Fruit fly (Drosophila melanogaster) whole organism, embryonic: ENCODE results near the gene br.

Experiments
- CG10209 ChIP-seq: fragments of 200-800 bp; sonication (Bioruptor generic); optimal IDR thresholded peaks from 3 replicates; lab custom pipeline; 2017; ENCODE audit warnings: missing biosample characterization, mild to moderate bottlenecking, missing genetic modification characterization, missing genetic modification reagents
- CG10462 ChIP-seq: fragments of 200-800 bp; sonication (Bioruptor generic); optimal IDR thresholded peaks from 2 replicates; lab custom pipeline; 2016; ENCODE audit warnings: missing biosample characterization, missing genetic modification characterization
- CG12219 ChIP-seq: fragments of 200-800 bp; sonication (Bioruptor generic); optimal IDR thresholded peaks from 3 replicates; lab custom pipeline; 2018; ENCODE audit warnings: missing biosample characterization, mild to moderate bottlenecking, missing genetic modification characterization
- CG12744 ChIP-seq: fragments of 200-800 bp; sonication (Bioruptor generic); optimal IDR thresholded peaks from 2 replicates; lab custom pipeline; 2016; ENCODE audit warnings: missing biosample characterization, missing genetic modification characterization
- CG13894 ChIP-seq: fragments of 200-800 bp; sonication (Bioruptor generic); optimal IDR thresholded peaks from 3 replicates; lab custom pipeline; 2018; ENCODE audit warnings: missing biosample characterization, mild to moderate bottlenecking, missing genetic modification characterization, moderate library complexity
- CG14710 ChIP-seq: fragments of 200-800 bp; sonication (Bioruptor generic); optimal IDR thresholded peaks from 3 replicates; lab custom pipeline; 2019; ENCODE audit warnings: missing biosample characterization, mild to moderate bottlenecking, missing genetic modification characterization, moderate library complexity
- CG17186 ChIP-seq: fragments of 200-800 bp; sonication (Bioruptor generic); optimal IDR thresholded peaks from 3 replicates; lab custom pipeline; 2017; ENCODE audit warnings: missing biosample characterization, missing genetic modification reagents, missing genetic modification characterization
- CG17612 ChIP-seq: fragments of 200-800 bp; sonication (Bioruptor generic); IDR thresholded peaks from 2 replicates; pipeline ENCODE4 v1.3.6; 2022; ENCODE audit warnings: missing biosample characterization, missing genetic modification characterization
- CG2678 ChIP-seq: fragments of 200-800 bp; sonication (Bioruptor generic); optimal IDR thresholded peaks from 3 replicates; lab custom pipeline; 2019; ENCODE audit warnings: missing biosample characterization, mild to moderate bottlenecking, missing genetic modification characterization, moderate library complexity
- CG30020 ChIP-seq: fragments of 200-800 bp; optimal IDR thresholded peaks from 2 replicates; lab custom pipeline; 2019; ENCODE audit warnings: missing biosample characterization, mild to moderate bottlenecking, missing genetic modification characterization, moderate library complexity
- CG31365 ChIP-seq: fragments of 200-800 bp; sonication (Bioruptor generic); optimal IDR thresholded peaks from 2 replicates; lab custom pipeline; 2018; ENCODE audit warnings: missing biosample characterization, mild to moderate bottlenecking, missing genetic modification characterization
- CG32532 ChIP-seq: fragments of 200-800 bp; sonication (Bioruptor generic); IDR thresholded peaks from 2 replicates; pipeline ENCODE4 v1.3.6; 2022; ENCODE audit warnings: missing biosample characterization, missing genetic modification characterization
- CG33213 ChIP-seq: fragments of 200-800 bp; sonication (Bioruptor generic); optimal IDR thresholded peaks from 3 replicates; lab custom pipeline; 2016; ENCODE audit warnings: missing biosample characterization, missing genetic modification characterization
- CG6272 ChIP-seq: fragments of 200-800 bp; sonication (Bioruptor generic); IDR thresholded peaks from 2 replicates; pipeline ENCODE4 v1.3.6; 2022; ENCODE audit warnings: missing biosample characterization, missing genetic modification characterization
- CG7786 ChIP-seq: fragments of 200-800 bp; sonication (Bioruptor generic); optimal IDR thresholded peaks from 2 replicates; lab custom pipeline; 2016; ENCODE audit warnings: missing biosample characterization, missing genetic modification characterization
- CG9437 ChIP-seq: fragments of 200-800 bp; sonication (Bioruptor generic); optimal IDR thresholded peaks from 2 replicates; lab custom pipeline; 2018; ENCODE audit warnings: missing biosample characterization, mild to moderate bottlenecking, missing genetic modification characterization
- CG9727 ChIP-seq: fragments of 200-800 bp; sonication (Bioruptor generic); optimal IDR thresholded peaks from 3 replicates; lab custom pipeline; 2017; ENCODE audit warnings: missing biosample characterization, mild to moderate bottlenecking, missing genetic modification characterization
- CG9932 ChIP-seq: fragments of 200-800 bp; sonication (Bioruptor generic); IDR thresholded peaks from 2 replicates; pipeline ENCODE4 v1.3.6; 2022; ENCODE audit warnings: missing biosample characterization, missing genetic modification characterization
- CkIIα-i1 ChIP-seq: fragments of 200-800 bp; sonication (Bioruptor generic); IDR thresholded peaks from 2 replicates; pipeline ENCODE4 v1.3.6; 2022; ENCODE audit warnings: missing biosample characterization, missing genetic modification characterization
- Dip2 ChIP-seq: fragments of 200-800 bp; sonication (Bioruptor generic); IDR thresholded peaks from 2 replicates; pipeline ENCODE4 v1.3.6; 2022; ENCODE audit warnings: missing biosample characterization, missing genetic modification characterization
- Dp ChIP-seq: fragments of 200-800 bp; sonication (Bioruptor generic); optimal IDR thresholded peaks from 2 replicates; lab custom pipeline; 2018; ENCODE audit warnings: missing biosample characterization, mild to moderate bottlenecking, missing genetic modification characterization, moderate library complexity
- ERR ChIP-seq: fragments of 200-800 bp; sonication (Bioruptor generic); optimal IDR thresholded peaks from 2 replicates; lab custom pipeline; 2016; ENCODE audit warnings: missing biosample characterization, missing genetic modification characterization
- HHEX ChIP-seq: fragments of 200-800 bp; sonication (Bioruptor generic); optimal IDR thresholded peaks from 3 replicates; lab custom pipeline; 2017; ENCODE audit warnings: missing biosample characterization, mild to moderate bottlenecking, missing genetic modification characterization, missing genetic modification reagents
- Hey ChIP-seq: fragments of 200-800 bp; sonication (Bioruptor generic); optimal IDR thresholded peaks from 3 replicates; lab custom pipeline; 2018; ENCODE audit warnings: missing biosample characterization, mild to moderate bottlenecking, missing genetic modification characterization
- Lhr ChIP-seq: fragments of 200-800 bp; sonication (Bioruptor generic); optimal IDR thresholded peaks from 3 replicates; lab custom pipeline; 2017; ENCODE audit warnings: mild to moderate bottlenecking, missing biosample characterization, missing genetic modification reagents, missing genetic modification characterization
- Max ChIP-seq: fragments of 200-800 bp; sonication (Bioruptor generic); optimal IDR thresholded peaks from 2 replicates; lab custom pipeline; 2016; ENCODE audit warnings: missing biosample characterization, mild to moderate bottlenecking, missing genetic modification characterization
- Opbp ChIP-seq: fragments of 200-800 bp; sonication (Bioruptor generic); IDR thresholded peaks from 3 replicates; pipeline ENCODE4 v1.3.6; 2022; ENCODE audit warnings: missing biosample characterization, missing genetic modification characterization; ENCODE audit not compliant: partially characterized antibody
- Optix ChIP-seq: fragments of 200-800 bp; sonication (Bioruptor generic); IDR thresholded peaks from 3 replicates; pipeline ENCODE4 v1.3.6; 2022; ENCODE audit warnings: missing biosample characterization, missing genetic modification characterization
- bbx ChIP-seq: fragments of 200-800 bp; sonication (Bioruptor generic); IDR thresholded peaks from 2 replicates; pipeline ENCODE4 v1.3.6; 2022; ENCODE audit warnings: missing biosample characterization, missing genetic modification characterization; ENCODE audit not compliant: partially characterized antibody
- br ChIP-seq: fragments of >200 bp; optimal IDR thresholded peaks from 2 replicates; lab custom pipeline; 2017
- cad ChIP-seq: fragments of >200 bp; optimal IDR thresholded peaks from 2 replicates; lab custom pipeline; 2017; ENCODE audit warnings: missing biosample characterization, missing genetic modification characterization
- cg ChIP-seq: fragments of 200-800 bp; sonication (Bioruptor generic); optimal IDR thresholded peaks from 3 replicates; lab custom pipeline; 2019; ENCODE audit warnings: missing biosample characterization, mild to moderate bottlenecking, missing genetic modification characterization, moderate library complexity
- dati ChIP-seq: fragments of 200-800 bp; sonication (Bioruptor generic); IDR thresholded peaks from 2 replicates; pipeline ENCODE4 v1.3.6; 2022; ENCODE audit warnings: missing biosample characterization, missing genetic modification characterization
- dmrt11E ChIP-seq: fragments of 200-800 bp; sonication (Bioruptor generic); optimal IDR thresholded peaks from 3 replicates; lab custom pipeline; 2018; ENCODE audit warnings: missing biosample characterization, mild to moderate bottlenecking, missing genetic modification characterization, moderate library complexity
- dmrt99B ChIP-seq: fragments of 200-800 bp; sonication (Bioruptor generic); optimal IDR thresholded peaks from 2 replicates; lab custom pipeline; 2018; ENCODE audit warnings: missing biosample characterization, mild to moderate bottlenecking, missing genetic modification characterization, moderate library complexity
- gcm2 ChIP-seq: fragments of 200-800 bp; sonication (Bioruptor generic); optimal IDR thresholded peaks from 2 replicates; lab custom pipeline; 2016; ENCODE audit warnings: missing biosample characterization, missing genetic modification characterization
- gfzf ChIP-seq: fragments of 200-800 bp; sonication (Bioruptor generic); optimal IDR thresholded peaks from 2 replicates; lab custom pipeline; 2016; ENCODE audit warnings: missing biosample characterization, mild to moderate bottlenecking, missing genetic modification characterization, moderate library complexity
- gsb-n ChIP-seq: fragments of 200-800 bp; sonication (Bioruptor generic); optimal IDR thresholded peaks from 3 replicates; lab custom pipeline; 2018; ENCODE audit warnings: missing biosample characterization, mild to moderate bottlenecking, missing genetic modification characterization
- ham ChIP-seq: fragments of 200-800 bp; sonication (Bioruptor generic); IDR thresholded peaks from 2 replicates; pipeline ENCODE4 v1.3.6; 2022; ENCODE audit warnings: missing biosample characterization, missing genetic modification characterization
- inv ChIP-seq: fragments of 200-800 bp; sonication (Bioruptor generic); IDR thresholded peaks from 2 replicates; pipeline ENCODE4 v1.3.6; 2022; ENCODE audit warnings: missing biosample characterization, missing genetic modification characterization; ENCODE audit not compliant: partially characterized antibody
- klu ChIP-seq: fragments of 200-800 bp; sonication (Bioruptor generic); IDR thresholded peaks from 2 replicates; pipeline ENCODE4 v1.3.6; 2022; ENCODE audit warnings: missing biosample characterization, missing genetic modification characterization
- mirr ChIP-seq: fragments of 200-800 bp; sonication (Bioruptor generic); optimal IDR thresholded peaks from 3 replicates; lab custom pipeline; 2018; ENCODE audit warnings: missing biosample characterization, mild to moderate bottlenecking, missing genetic modification characterization
- nerfin-1 ChIP-seq: fragments of 200-800 bp; sonication (Bioruptor generic); optimal IDR thresholded peaks from 3 replicates; lab custom pipeline; 2019; ENCODE audit warnings: missing biosample characterization, mild to moderate bottlenecking, missing genetic modification characterization, moderate library complexity
- pita ChIP-seq: fragments of 200-800 bp; sonication (Bioruptor generic); optimal IDR thresholded peaks from 2 replicates; lab custom pipeline; 2017; ENCODE audit warnings: missing biosample characterization, mild to moderate bottlenecking, missing genetic modification characterization
- rib ChIP-seq: fragments of 200-800 bp; sonication (Bioruptor generic); IDR thresholded peaks from 2 replicates; pipeline ENCODE4 v1.3.6; 2022; ENCODE audit warnings: missing biosample characterization, missing genetic modification characterization
- sr ChIP-seq: fragments of 200-800 bp; sonication (Bioruptor generic); IDR thresholded peaks from 3 replicates; pipeline ENCODE4 v1.3.6; 2022; ENCODE audit warnings: missing biosample characterization, missing genetic modification characterization
- tio ChIP-seq: fragments of 200-800 bp; sonication (Bioruptor generic); optimal IDR thresholded peaks from 2 replicates; lab custom pipeline; 2017; ENCODE audit warnings: missing biosample characterization, missing genetic modification characterization, inconsistent platforms
- tna ChIP-seq: fragments of 200-800 bp; sonication (Bioruptor generic); IDR thresholded peaks from 2 replicates; pipeline ENCODE4 v1.3.6; 2022; ENCODE audit warnings: missing biosample characterization, missing genetic modification characterization; ENCODE audit not compliant: partially characterized antibody
- twi ChIP-seq: fragments of 200-800 bp; optimal IDR thresholded peaks from 2 replicates; lab custom pipeline; 2019; ENCODE audit warnings: missing biosample characterization, mild to moderate bottlenecking, missing genetic modification characterization, moderate library complexity
- wek ChIP-seq: fragments of 200-800 bp; sonication (Bioruptor generic); optimal IDR thresholded peaks from 3 replicates; lab custom pipeline; 2018; ENCODE audit warnings: missing biosample characterization, mild to moderate bottlenecking, missing genetic modification characterization, moderate library complexity
- zen ChIP-seq: fragments of 200-800 bp; sonication (Bioruptor generic); optimal IDR thresholded peaks from 3 replicates; lab custom pipeline; 2018; ENCODE audit warnings: missing biosample characterization, mild to moderate bottlenecking, missing genetic modification characterization, moderate library complexity

Gene br

DNA sequence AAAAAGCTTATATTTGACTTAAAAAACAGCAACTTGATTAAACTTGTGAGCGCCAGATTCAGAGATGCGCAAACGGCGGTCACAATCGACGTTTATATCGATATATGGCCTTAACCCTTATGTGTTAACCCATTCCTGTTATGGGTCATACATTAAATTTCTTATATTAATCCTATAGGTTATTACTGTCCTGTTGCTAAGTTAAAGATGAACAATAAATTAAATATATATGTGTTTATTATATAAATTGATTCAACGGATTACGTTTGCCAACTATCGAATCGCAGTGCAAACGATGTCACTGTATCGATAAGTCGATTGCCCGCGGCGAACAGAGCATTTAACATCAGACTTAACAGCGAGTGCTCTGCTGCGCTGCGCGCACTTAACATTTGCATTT is 94.3 kb downstream of the br start, which contains the start of the genes CG3740 and hfw (continued):
- peak; percentile 68 for TF ChIP-seq zen (tag; lab: Kevin White, UChicago)
- TF ChIP-seq ham (GFP tag; lab: Robert Waterston, UW), result no peak
- TF ChIP-seq mirr (GFP tag; lab: Kevin White, UChicago), result no peak
- TF ChIP-seq Hey (tag; lab: Kevin White, UChicago), result no peak
- peak; percentile 82 for TF ChIP-seq CG32532 (GFP tag; lab: Robert Waterston, UW)
- TF ChIP-seq tio (GFP tag; lab: Kevin White, UChicago), result no peak
- TF ChIP-seq inv (GFP tag; lab: Robert Waterston, UW), result peak; percentile 93
- TF ChIP-seq Opbp (GFP tag; lab: Robert Waterston, UW), result peak; percentile 79; the same call in 2 of the 3 replicates
- peak; percentile 30 for TF ChIP-seq CG17186 (GFP tag; lab: Kevin White, UChicago)
- no peak for TF ChIP-seq dmrt99B
- peak; percentile 45 for TF ChIP-seq CG9437 (GFP tag; lab: Kevin White, UChicago)
- TF ChIP-seq Lhr (GFP tag; lab: Kevin White, UChicago), result no peak
- peak; percentile 62 for TF ChIP-seq twi
- TF ChIP-seq dati (GFP tag; lab: Robert Waterston, UW), result no peak
- no peak for TF ChIP-seq pita (GFP tag; lab: Kevin White, UChicago)
- TF ChIP-seq Dp, result peak; percentile 41
- peak; percentile 25 for TF ChIP-seq CG13894 (tag; lab: Kevin White, UChicago)
- peak; percentile 78 for TF ChIP-seq CG6272
- TF ChIP-seq CG31365 (tag; lab: Kevin White, UChicago), result no peak
- TF ChIP-seq CG12219 (GFP tag; lab: Kevin White, UChicago), result no peak
- TF ChIP-seq CG7786, result no peak
- peak; percentile 3 for TF ChIP-seq nerfin-1 (tag; lab: Kevin White, UChicago)
- TF ChIP-seq klu (GFP tag; lab: Robert Waterston, UW), result peak; percentile 47; the same call in 1 of the 2 replicates
- peak; percentile 25 for TF ChIP-seq CG10462 (GFP tag; lab: Kevin White, UChicago)
- no peak for TF ChIP-seq rib (GFP tag; lab: Robert Waterston, UW)
- TF ChIP-seq bbx (GFP tag; lab: Robert Waterston, UW), result peak; percentile 82
- TF ChIP-seq dmrt11E (tag; lab: Kevin White, UChicago), result peak; percentile 72
- no peak for TF ChIP-seq cad (GFP tag; lab: Kevin White, UChicago)
- TF ChIP-seq gcm2 (GFP tag; lab: Kevin White, UChicago), result no peak
- TF ChIP-seq tna (GFP tag; lab: Robert Waterston, UW), result peak; percentile 78; the same call in 1 of the 2 replicates
- TF ChIP-seq wek (GFP tag; lab: Kevin White, UChicago), result no peak
- peak; percentile 72 for TF ChIP-seq CG14710 (tag; lab: Kevin White, UChicago)
- no peak for TF ChIP-seq Dip2 (GFP tag; lab: Robert Waterston, UW)
- no peak for TF ChIP-seq CG12744 (GFP tag; lab: Kevin White, UChicago)
- TF ChIP-seq CG2678 (tag; lab: Kevin White, UChicago), result no peak
- peak; percentile 62 for TF ChIP-seq CG10209 (GFP tag; lab: Kevin White, UChicago)
- TF ChIP-seq Optix (GFP tag; lab: Robert Waterston, UW), result peak; percentile 41; the same call in 1 of the 3 replicates
- no peak for TF ChIP-seq gsb-n
- peak; percentile 28; the same call in 1 of the 2 replicates for TF ChIP-seq CG17612 (GFP tag; lab: Robert Waterston, UW)
- TF ChIP-seq ERR (GFP tag; lab: Kevin White, UChicago), result no peak
- TF ChIP-seq CkIIα-i1 (GFP tag; lab: Robert Waterston, UW), result 0 out of 2 replicates have a peak, but pooled peaks have one; percentile 7
- TF ChIP-seq sr (GFP tag; lab: Robert Waterston, UW), result no peak
- peak; percentile 54 for TF ChIP-seq CG9727 (GFP tag; lab: Kevin White, UChicago)
- TF ChIP-seq CG9932, result peak; percentile 89
- no peak for TF ChIP-seq br
- peak; percentile 53 for TF ChIP-seq CG30020 (tag; lab: Kevin White, UChicago)
- TF ChIP-seq cg (GFP tag; lab: Kevin White, UChicago), result no peak
- TF ChIP-seq Max, result peak; percentile 34
- peak; percentile 44 for TF ChIP-seq HHEX (GFP tag; lab: Kevin White, UChicago)
- TF ChIP-seq CG33213, result no peak
- TF ChIP-seq gfzf (GFP tag; lab: Kevin White, UChicago), result no peak
